Fruit fly (Drosophila melanogaster): ENCODE measurements around the gene CG33322.

DNA sequence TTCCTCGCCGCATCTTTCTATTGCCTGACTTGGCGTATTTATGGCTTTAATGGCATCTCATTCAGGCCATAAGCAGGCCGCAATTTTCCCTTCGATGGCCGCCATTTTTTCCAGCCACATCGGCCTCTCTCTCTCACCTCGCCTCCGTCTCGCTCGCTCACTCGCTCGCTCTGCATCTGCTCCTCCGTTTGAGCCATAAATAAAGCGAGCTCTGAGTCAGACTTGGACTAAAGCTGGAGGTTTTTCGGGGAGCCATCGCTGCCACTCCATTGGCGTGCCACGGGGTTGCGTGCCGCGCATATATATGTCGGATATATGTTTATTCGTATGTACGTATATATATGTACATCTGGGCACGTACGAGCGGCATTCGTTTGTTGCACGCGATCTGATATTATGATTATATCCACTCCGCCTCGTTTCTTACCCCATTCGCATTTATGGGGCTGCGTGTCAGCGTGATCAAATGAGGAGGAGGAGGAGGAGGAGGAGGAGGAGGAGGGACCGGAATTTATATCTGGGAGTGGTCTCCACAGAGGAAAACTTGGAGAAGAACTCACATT, 39.0 kb downstream of the CG33322 start:
- TF ChIP-seq Myc (optimal IDR thresholded peaks at IDR 0.05) (no peak), ttk (optimal IDR thresholded peaks at IDR 0.05) (no peak), psq (optimal IDR thresholded peaks at IDR 0.05) (no peak), Sin3A (optimal IDR thresholded peaks at IDR 0.05) (no peak), insv (optimal IDR thresholded peaks at IDR 0.05) (no peak), h (optimal IDR thresholded peaks at IDR 0.05) (no peak)

All from Kc167 (cell line).